Fruit fly (Drosophila melanogaster) whole organism, adult: ENCODE results near the gene Rh3.

ENCODE experiments used
- CG11617 ChIP-seq: fragments of 200-800 bp; sonication (Bioruptor generic); optimal IDR thresholded peaks from 2 replicates; lab custom pipeline; 2017; ENCODE audit warnings: mild to moderate bottlenecking, missing biosample characterization, missing genetic modification reagents, missing genetic modification characterization
- CG12768 ChIP-seq: fragments of 200-800 bp; sonication (Bioruptor generic); optimal IDR thresholded peaks from 2 replicates; lab custom pipeline; 2017; ENCODE audit warnings: missing biosample characterization, missing genetic modification characterization, mild to moderate bottlenecking, moderate library complexity, missing genetic modification reagents
- CG14711 ChIP-seq: fragments of 200-800 bp; sonication (Bioruptor generic); optimal IDR thresholded peaks from 2 replicates; lab custom pipeline; 2018; ENCODE audit warnings: missing biosample characterization, mild to moderate bottlenecking, missing genetic modification characterization, moderate library complexity
- CG1620 ChIP-seq: fragments of 200-800 bp; sonication (Bioruptor generic); optimal IDR thresholded peaks from 2 replicates; lab custom pipeline; 2016; ENCODE audit warnings: missing biosample characterization, missing genetic modification characterization
- CG33017 ChIP-seq: fragments of 200-800 bp; sonication (Bioruptor generic); optimal IDR thresholded peaks from 2 replicates; lab custom pipeline; 2018; ENCODE audit warnings: missing biosample characterization, mild to moderate bottlenecking, missing genetic modification characterization, moderate library complexity
- CG5204 ChIP-seq: fragments of 200-800 bp; sonication (Bioruptor generic); optimal IDR thresholded peaks from 2 replicates; lab custom pipeline; 2016; ENCODE audit warnings: missing biosample characterization, missing genetic modification characterization
- CG7045 ChIP-seq: fragments of 200-800 bp; sonication (Bioruptor generic); optimal IDR thresholded peaks from 2 replicates; lab custom pipeline; 2017; ENCODE audit warnings: missing biosample characterization, mild to moderate bottlenecking, missing genetic modification characterization
- CG7101 ChIP-seq: fragments of 200-800 bp; sonication (Bioruptor generic); optimal IDR thresholded peaks from 2 replicates; lab custom pipeline; 2018; ENCODE audit warnings: missing biosample characterization, mild to moderate bottlenecking, missing genetic modification characterization, moderate library complexity
- Clk ChIP-seq: fragments of 200-800 bp; sonication (Bioruptor generic); optimal IDR thresholded peaks from 2 replicates; lab custom pipeline; 2017; ENCODE audit warnings: missing biosample characterization, missing genetic modification characterization
- Crg-1 ChIP-seq: fragments of 200-800 bp; sonication (Bioruptor generic); optimal IDR thresholded peaks from 2 replicates; lab custom pipeline; 2016; ENCODE audit warnings: missing biosample characterization, missing genetic modification characterization
- Hr96 ChIP-seq: fragments of 200-800 bp; sonication (Bioruptor generic); optimal IDR thresholded peaks from 2 replicates; lab custom pipeline; 2016; ENCODE audit warnings: missing biosample characterization, missing genetic modification characterization
- Mnt ChIP-seq: fragments of 200-800 bp; sonication (Bioruptor generic); optimal IDR thresholded peaks from 2 replicates; lab custom pipeline; 2016; ENCODE audit warnings: missing biosample characterization, mild to moderate bottlenecking, missing genetic modification characterization
- bab1 ChIP-seq: fragments of 200-800 bp; sonication (Bioruptor generic); optimal IDR thresholded peaks from 3 replicates; lab custom pipeline; 2019; ENCODE audit warnings: missing biosample characterization, mild to moderate bottlenecking, missing genetic modification characterization, moderate library complexity
- cic ChIP-seq: fragments of 200-800 bp; sonication (Bioruptor generic); optimal IDR thresholded peaks from 2 replicates; lab custom pipeline; 2017; ENCODE audit warnings: missing biosample characterization, mild to moderate bottlenecking, missing genetic modification characterization, moderate library complexity
- cnc ChIP-seq, 2 experiments: fragments of >200 bp; optimal IDR thresholded peaks; 2 replicates each; lab custom pipeline; 2017
- kay ChIP-seq: fragments of 200-800 bp; sonication (Bioruptor generic); peaks from one replicate; lab custom pipeline; 2016; ENCODE audit warnings: missing biosample characterization, missing genetic modification characterization, borderline replicate concordance
- ovo ChIP-seq: fragments of 200-800 bp; sonication (Bioruptor generic); optimal IDR thresholded peaks from 2 replicates; lab custom pipeline; 2016; ENCODE audit warnings: missing biosample characterization, missing genetic modification characterization
- pad ChIP-seq: fragments of 200-800 bp; sonication (Bioruptor generic); optimal IDR thresholded peaks from 3 replicates; lab custom pipeline; 2017; ENCODE audit warnings: missing biosample characterization, missing genetic modification characterization, mild to moderate bottlenecking, moderate library complexity, missing genetic modification reagents
- tj ChIP-seq: fragments of 200-800 bp; sonication (Bioruptor generic); optimal IDR thresholded peaks from 3 replicates; lab custom pipeline; 2017; ENCODE audit warnings: missing biosample characterization, mild to moderate bottlenecking, missing genetic modification characterization, moderate library complexity
- toe ChIP-seq: fragments of 200-800 bp; sonication (Bioruptor generic); optimal IDR thresholded peaks from 2 replicates; lab custom pipeline; 2016; ENCODE audit warnings: missing biosample characterization, missing genetic modification characterization

Rh3 gene

DNA sequence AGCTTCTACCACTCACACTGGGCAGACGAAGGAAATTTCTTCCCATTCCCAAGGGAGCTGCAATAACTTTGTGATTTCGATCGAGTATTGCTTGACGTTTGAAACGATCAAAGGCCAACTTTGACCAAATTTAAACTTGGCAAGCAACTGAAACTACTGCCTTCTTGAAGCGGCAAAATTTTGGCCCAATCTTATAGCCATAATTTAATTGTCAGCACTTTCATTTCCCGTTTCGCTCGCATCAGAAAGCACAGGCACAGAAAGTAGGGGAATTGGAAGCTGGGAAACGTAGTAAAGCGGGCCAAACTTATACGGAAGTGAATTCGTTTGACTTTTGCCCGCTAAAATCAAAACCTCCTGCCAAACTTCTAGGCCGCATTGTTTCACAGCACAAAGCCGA is 22.6 kb downstream of the Rh3 start, which contains the start of gene CG4390:
Gene CG4390 (minus strand): TSS at position 101 of the 400 bp plus-strand sequence.
- TF ChIP-seq Mnt (GFP tag; lab: Kevin White, UChicago) (no peak), ovo (GFP tag; lab: Kevin White, UChicago) (no peak), cic (no peak), tj (GFP tag; lab: Kevin White, UChicago) (no peak), bab1 (GFP tag; lab: Kevin White, UChicago) (no peak), toe (GFP tag; lab: Kevin White, UChicago) (no peak), CG14711 (tag; lab: Kevin White, UChicago) (no peak), pad (GFP tag; lab: Kevin White, UChicago) (no peak), CG11617 (GFP tag; lab: Kevin White, UChicago) (no peak), CG33017 (tag; lab: Kevin White, UChicago) (no peak), CG7045 (GFP tag; lab: Kevin White, UChicago) (no peak), Crg-1 (no peak), Hr96 (GFP tag; lab: Kevin White, UChicago) (no peak), kay (GFP tag; lab: Kevin White, UChicago) (no peak)

- TF ChIP-seq CG7045 (GFP tag; lab: Kevin White, UChicago): no peak
Observed at dm6 chr3R:20058960-20059359, 23.3 kb downstream of the Rh3 start.

DNA sequence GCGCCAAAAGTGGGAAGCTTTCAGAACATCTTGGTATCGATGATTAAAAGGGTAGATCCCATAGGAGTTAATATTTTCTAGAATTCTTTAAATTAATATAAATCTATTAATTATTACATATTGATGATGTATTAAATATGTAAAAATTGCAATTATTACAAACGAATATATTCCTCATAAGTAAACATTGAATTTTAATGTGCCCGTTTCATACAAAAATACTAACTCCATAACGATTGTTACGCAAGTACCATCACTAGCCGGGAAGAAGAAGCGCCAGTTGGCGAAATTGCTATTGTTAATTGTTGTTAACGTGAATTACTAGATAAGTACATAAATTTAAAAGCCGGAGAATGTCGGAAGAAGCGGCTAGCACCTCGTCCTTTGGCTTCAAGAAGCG is 24.7 kb downstream of the Rh3 start, which contains the start of gene mdlc:
Gene mdlc (plus strand): TSS at position 248 of the 400 bp plus-strand sequence.
- TF ChIP-seq toe (GFP tag; lab: Kevin White, UChicago) (peak; percentile 0), kay (GFP tag; lab: Kevin White, UChicago) (peak; percentile 28), CG5204 (GFP tag; lab: Kevin White, UChicago) (peak; percentile 7), CG11617 (GFP tag; lab: Kevin White, UChicago) (peak; percentile 14), CG12768 (GFP tag; lab: Kevin White, UChicago) (no peak)

- TF ChIP-seq cic (peak; percentile 10), bab1 (GFP tag; lab: Kevin White, UChicago) (no peak)
Observed at dm6 chr3R:20055809-20056208, 26.4 kb downstream of the Rh3 start, which contains the start of gene CG17193. TSS of gene CG17193 (minus strand) at chr3R:20056097.

dm6 chr3R:20042457-20042856 is 39.8 kb downstream of the Rh3 start, which contains the start of the genes CG33934 and Indy-2:
TSS of gene CG33934 (plus strand) at chr3R:20042757.
TSS of gene Indy-2 (plus strand) at chr3R:20042757.
- TF ChIP-seq CG33017 (tag; lab: Kevin White, UChicago): no peak
- TF ChIP-seq kay (GFP tag; lab: Kevin White, UChicago): no peak
- no peak for TF ChIP-seq cnc (optimal IDR thresholded peaks at IDR 0.05; lab: Kevin White, UChicago)
- TF ChIP-seq toe (GFP tag; lab: Kevin White, UChicago): no peak
- TF ChIP-seq CG11617 (GFP tag; lab: Kevin White, UChicago): no peak
- TF ChIP-seq CG5204 (GFP tag; lab: Kevin White, UChicago): no peak
- TF ChIP-seq Crg-1: no peak
- TF ChIP-seq CG1620 (GFP tag; lab: Kevin White, UChicago): no peak
- no peak for TF ChIP-seq CG7101 (tag; lab: Kevin White, UChicago)
- TF ChIP-seq cic: no peak
- no peak for TF ChIP-seq CG7045 (GFP tag; lab: Kevin White, UChicago)

DNA sequence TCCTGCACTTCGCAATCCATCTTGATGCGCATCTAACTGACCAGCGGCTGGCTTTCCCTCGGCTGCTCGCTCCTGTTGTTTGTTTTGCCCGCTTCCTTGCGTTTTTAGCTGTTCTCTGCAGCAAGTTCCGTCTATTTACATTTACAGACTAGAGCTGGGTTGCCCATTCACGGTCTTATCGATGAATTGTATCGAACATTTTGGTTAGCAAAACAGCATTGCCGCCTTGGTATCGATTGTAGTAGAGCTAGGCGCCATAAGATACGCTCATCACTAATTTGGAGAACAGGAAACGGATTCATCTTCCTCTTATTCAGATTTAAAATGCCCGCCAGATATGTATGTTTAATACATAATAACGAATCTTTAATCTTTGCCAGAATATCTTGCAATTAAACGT is 46.4 kb downstream of the Rh3 start, which contains the start of gene Regnase-1:
Gene Regnase-1 (minus strand): TSS at position 170 of the 400 bp plus-strand sequence.
- TF ChIP-seq ovo (GFP tag; lab: Kevin White, UChicago) (peak; percentile 81), cnc (optimal IDR thresholded peaks at IDR 0.05; lab: Kevin White, UChicago) (no peak), CG12768 (GFP tag; lab: Kevin White, UChicago) (peak; percentile 81), CG5204 (GFP tag; lab: Kevin White, UChicago) (peak; percentile 63), Crg-1 (peak; percentile 85), CG7045 (GFP tag; lab: Kevin White, UChicago) (peak; percentile 91), tj (GFP tag; lab: Kevin White, UChicago) (peak; percentile 63), Hr96 (GFP tag; lab: Kevin White, UChicago) (peak; percentile 87), kay (GFP tag; lab: Kevin White, UChicago) (no peak), CG14711 (tag; lab: Kevin White, UChicago) (peak; percentile 83), toe (GFP tag; lab: Kevin White, UChicago) (peak; percentile 72), CG33017 (tag; lab: Kevin White, UChicago) (peak; percentile 83), Clk (peak; percentile 22), CG11617 (GFP tag; lab: Kevin White, UChicago) (peak; percentile 90), cic (peak; percentile 62), pad (GFP tag; lab: Kevin White, UChicago) (peak; percentile 78), CG7101 (tag; lab: Kevin White, UChicago) (peak; percentile 92), Mnt (GFP tag; lab: Kevin White, UChicago) (peak; percentile 78), CG1620 (GFP tag; lab: Kevin White, UChicago) (peak; percentile 89), bab1 (GFP tag; lab: Kevin White, UChicago) (peak; percentile 96)

- no peak for TF ChIP-seq Clk
- TF ChIP-seq CG11617 (GFP tag; lab: Kevin White, UChicago): peak; percentile 59
- no peak for TF ChIP-seq CG5204 (GFP tag; lab: Kevin White, UChicago)
Observed at dm6 chr3R:20031764-20032079, 50.5 kb downstream of the Rh3 start, which contains the start of gene idc. TSS of gene idc (plus strand) at chr3R:20031823.
